Fruit fly (Drosophila melanogaster): ENCODE results near the gene Hmt-1.

Gene Hmt-1

dm6 chr3R:15832525-15832924, 24.7 kb downstream of the Hmt-1 start, which contains the start of gene rec (continued):
- TF ChIP-seq E2f2 (GFP tag; IDR thresholded peaks at IDR 0.05) (peak; percentile 70), CG5180 (GFP tag; optimal IDR thresholded peaks at IDR 0.05) (no peak), wor (GFP tag; IDR thresholded peaks at IDR 0.05) (no peak), CG1603 (tag; optimal IDR thresholded peaks at IDR 0.05) (peak; percentile 36), dm (GFP tag; optimal IDR thresholded peaks at IDR 0.05) (no peak), grau (tag; optimal IDR thresholded peaks at IDR 0.05) (no peak), toy (GFP tag; IDR thresholded peaks at IDR 0.05) (no peak), ase (GFP tag; IDR thresholded peaks at IDR 0.05) (no peak), Jarid2 (GFP tag; optimal IDR thresholded peaks at IDR 0.05) (no peak), gcm2 (GFP tag; optimal IDR thresholded peaks at IDR 0.05) (no peak), CG2712 (tag; optimal IDR thresholded peaks at IDR 0.05) (no peak), chif (GFP tag; optimal IDR thresholded peaks at IDR 0.05) (no peak), CG7987 (GFP tag; optimal IDR thresholded peaks at IDR 0.05) (no peak), sisA (GFP tag; IDR thresholded peaks at IDR 0.05) (no peak), CG1024 (GFP tag; IDR thresholded peaks at IDR 0.05) (no peak), CG8290 (GFP tag; optimal IDR thresholded peaks at IDR 0.05) (no peak), CG8290 (tag; optimal IDR thresholded peaks at IDR 0.05) (no peak), CkIIα-i1 (GFP tag; IDR thresholded peaks at IDR 0.05) (no peak), cg (GFP tag; optimal IDR thresholded peaks at IDR 0.05) (no peak), CG12391 (tag; optimal IDR thresholded peaks at IDR 0.05) (no peak), Mad (GFP tag; optimal IDR thresholded peaks at IDR 0.05) (no peak), Hr78 (GFP tag; optimal IDR thresholded peaks at IDR 0.05) (no peak), CG13624 (GFP tag; optimal IDR thresholded peaks at IDR 0.05) (no peak), CG10654 (GFP tag; optimal IDR thresholded peaks at IDR 0.05) (no peak), Mes4 (GFP tag; optimal IDR thresholded peaks at IDR 0.05) (no peak), grn (GFP tag; optimal IDR thresholded peaks at IDR 0.05) (no peak), ems (GFP tag; optimal IDR thresholded peaks at IDR 0.05) (no peak), CG9215 (GFP tag; IDR thresholded peaks at IDR 0.05) (no peak), hth (optimal IDR thresholded peaks at IDR 0.05) (no peak), D19A (tag; optimal IDR thresholded peaks at IDR 0.05) (no peak), CG12155 (GFP tag; optimal IDR thresholded peaks at IDR 0.05) (no peak), CG13287 (GFP tag; IDR thresholded peaks at IDR 0.05; ENCODE audit: partially characterized antibody) (peak; percentile 74), CG8765 (GFP tag; IDR thresholded peaks at IDR 0.05) (no peak), Kr (GFP tag; optimal IDR thresholded peaks at IDR 0.05) (no peak), gfzf (GFP tag; optimal IDR thresholded peaks at IDR 0.05) (no peak), ab (GFP tag; optimal IDR thresholded peaks at IDR 0.05) (no peak), unc-4 (GFP tag; IDR thresholded peaks at IDR 0.05; ENCODE audit: partially characterized antibody) (peak; percentile 63), cad (GFP tag; optimal IDR thresholded peaks at IDR 0.05) (no peak), Hsf (GFP tag; optimal IDR thresholded peaks at IDR 0.05) (no peak), Gug (GFP tag; IDR thresholded peaks at IDR 0.05) (no peak), p53 (GFP tag; optimal IDR thresholded peaks at IDR 0.05) (no peak), CG34422 (GFP tag; IDR thresholded peaks at IDR 0.05) (no peak), Drgx (GFP tag; IDR thresholded peaks at IDR 0.05) (no peak), trh (GFP tag; optimal IDR thresholded peaks at IDR 0.05) (no peak), eyg (GFP tag; optimal IDR thresholded peaks at IDR 0.05) (no peak), Ada2b (GFP tag; IDR thresholded peaks at IDR 0.05) (no peak), CG9876 (GFP tag; optimal IDR thresholded peaks at IDR 0.05) (no peak), CG6175 (GFP tag; IDR thresholded peaks at IDR 0.05) (no peak), al (GFP tag; IDR thresholded peaks at IDR 0.05) (no peak), CG3281 (GFP tag; optimal IDR thresholded peaks at IDR 0.05) (no peak), br (optimal IDR thresholded peaks at IDR 0.05) (no peak), CG4424 (GFP tag; optimal IDR thresholded peaks at IDR 0.05) (no peak), Dfd (GFP tag; optimal IDR thresholded peaks at IDR 0.05) (no peak), CG2202 (tag; optimal IDR thresholded peaks at IDR 0.05) (no peak), CG4854 (GFP tag; optimal IDR thresholded peaks at IDR 0.05) (no peak)
